Worm (Caenorhabditis elegans) whole organism, L4/young adult: ENCODE results near the gene F07C4.10.

ENCODE experiments used
- W03F9.2 ChIP-seq: fragments of 150-350 bp; optimal IDR thresholded peaks from 2 replicates; lab custom pipeline; 2014; ENCODE audit warnings: missing biosample characterization, missing genetic modification characterization
- dao-5 ChIP-seq: sonication (generic microtip); optimal IDR thresholded peaks from 2 replicates; lab custom pipeline; 2016; ENCODE audit warnings: missing genotype, missing genetic modification characterization, moderate library complexity, missing compliant biosample characterization
- him-1 ChIP-seq: sonication (generic microtip); optimal IDR thresholded peaks from 2 replicates; lab custom pipeline; 2016; ENCODE audit warnings: missing genotype, missing genetic modification reagents, missing genetic modification characterization, missing compliant biosample characterization

ce11 chrV:7604858-7605257, 34.8 kb downstream of the F07C4.10 start, which contains the start of gene clec-213:
- TF ChIP-seq him-1 (tag; lab: Kevin White, UChicago): no peak
- no peak for TF ChIP-seq dao-5 (tag; lab: Kevin White, UChicago)
- no peak for TF ChIP-seq W03F9.2 (tag; lab: Kevin White, UChicago)
